Fruit fly (Drosophila melanogaster) whole organism, embryonic: ENCODE results near the gene Etl1.

Source experiments
- CG12769 ChIP-seq: fragments of 200-800 bp; sonication (Bioruptor generic); optimal IDR thresholded peaks from 2 replicates; lab custom pipeline; 2019; ENCODE audit warnings: missing biosample characterization, mild to moderate bottlenecking, missing genetic modification characterization, moderate library complexity
- CG1647 ChIP-seq: fragments of 200-800 bp; sonication (Bioruptor generic); optimal IDR thresholded peaks from 3 replicates; lab custom pipeline; 2016; ENCODE audit warnings: missing biosample characterization, missing genetic modification characterization
- CG6813 ChIP-seq: fragments of 200-800 bp; sonication (Bioruptor generic); optimal IDR thresholded peaks from 2 replicates; lab custom pipeline; 2017; ENCODE audit warnings: missing biosample characterization, missing genetic modification characterization, mild to moderate bottlenecking, moderate library complexity, missing genetic modification reagents
- Dfd ChIP-seq, 2 experiments: fragments of >200 bp; optimal IDR thresholded peaks; 2 replicates each; lab custom pipeline; 2017; ENCODE audit warnings: missing biosample characterization in 2 of 2, missing genetic modification characterization in 2 of 2
- Elba2 ChIP-seq: fragments of 200-800 bp; sonication (Bioruptor generic); optimal IDR thresholded peaks from 3 replicates; lab custom pipeline; 2016; ENCODE audit warnings: missing biosample characterization, missing genetic modification characterization
- abd-A ChIP-seq: fragments of 200-800 bp; sonication (Bioruptor generic); optimal IDR thresholded peaks from 3 replicates; lab custom pipeline; 2019; ENCODE audit warnings: missing biosample characterization, mild to moderate bottlenecking, missing genetic modification characterization, moderate library complexity
- klu ChIP-seq: fragments of 200-800 bp; sonication (Bioruptor generic); IDR thresholded peaks from 2 replicates; pipeline ENCODE4 v1.3.6; 2022; ENCODE audit warnings: missing biosample characterization, missing genetic modification characterization
- nerfin-1 ChIP-seq: fragments of 200-800 bp; sonication (Bioruptor generic); optimal IDR thresholded peaks from 3 replicates; lab custom pipeline; 2019; ENCODE audit warnings: missing biosample characterization, mild to moderate bottlenecking, missing genetic modification characterization, moderate library complexity
- sob ChIP-seq: fragments of 200-800 bp; sonication (Bioruptor generic); IDR thresholded peaks from 2 replicates; pipeline ENCODE4 v1.3.6; 2022; ENCODE audit warnings: missing biosample characterization, missing genetic modification characterization

dm6 chr2L:9893183-9893582 lies 19.2 kb downstream of the Etl1 start, which contains the start of gene mtDNA-helicase:
- no peak for TF ChIP-seq nerfin-1 (tag; lab: Kevin White, UChicago)
- TF ChIP-seq CG12769 (tag; lab: Kevin White, UChicago): no peak
- no peak for TF ChIP-seq Elba2 (GFP tag; lab: Kevin White, UChicago)
- no peak for TF ChIP-seq Dfd (GFP tag; optimal IDR thresholded peaks at IDR 0.05; lab: Kevin White, UChicago)
- no peak for TF ChIP-seq CG6813
- TF ChIP-seq klu (GFP tag; lab: Robert Waterston, UW): peak; percentile 38; the same call in 1 of the 2 replicates
- no peak for TF ChIP-seq CG1647 (GFP tag; lab: Kevin White, UChicago)
- no peak for TF ChIP-seq sob (GFP tag; lab: Robert Waterston, UW)
- TF ChIP-seq abd-A (tag; lab: Kevin White, UChicago): no peak
